Worm (Caenorhabditis elegans) whole organism, midembryonic: ENCODE data around the gene abu-14.

Experiments used
- T22C8.4 ChIP-seq: fragments of 200-800 bp; sonication (Bioruptor generic); IDR thresholded peaks from 2 replicates; pipeline ENCODE4 v1.3.6; 2022; ENCODE audit warnings: missing genetic modification characterization, missing compliant biosample characterization
- flt-1 ChIP-seq: fragments of 200-800 bp; sonication (Bioruptor generic); IDR thresholded peaks from 2 replicates; pipeline ENCODE4 v1.3.6; 2022; ENCODE audit warnings: missing genetic modification characterization, missing compliant biosample characterization
- med-1 ChIP-seq: sonication (generic microtip); optimal IDR thresholded peaks from 2 replicates; lab custom pipeline; 2017; ENCODE audit warnings: missing genetic modification characterization, mild to moderate bottlenecking, missing compliant biosample characterization, antibody characterized with exemption, missing genetic modification reagents; ENCODE audit not compliant: insufficient read depth
- tab-1 ChIP-seq: fragments of 200-800 bp; sonication (Bioruptor generic); IDR thresholded peaks from 2 replicates; pipeline ENCODE4 v1.3.6; 2022; ENCODE audit warnings: missing genetic modification characterization, missing compliant biosample characterization
- ztf-29 ChIP-seq: fragments of 200-800 bp; sonication (Bioruptor generic); IDR thresholded peaks from 2 replicates; pipeline ENCODE4 v1.3.6; 2022; ENCODE audit warnings: missing genetic modification reagents, missing genetic modification characterization, missing compliant biosample characterization

DNA sequence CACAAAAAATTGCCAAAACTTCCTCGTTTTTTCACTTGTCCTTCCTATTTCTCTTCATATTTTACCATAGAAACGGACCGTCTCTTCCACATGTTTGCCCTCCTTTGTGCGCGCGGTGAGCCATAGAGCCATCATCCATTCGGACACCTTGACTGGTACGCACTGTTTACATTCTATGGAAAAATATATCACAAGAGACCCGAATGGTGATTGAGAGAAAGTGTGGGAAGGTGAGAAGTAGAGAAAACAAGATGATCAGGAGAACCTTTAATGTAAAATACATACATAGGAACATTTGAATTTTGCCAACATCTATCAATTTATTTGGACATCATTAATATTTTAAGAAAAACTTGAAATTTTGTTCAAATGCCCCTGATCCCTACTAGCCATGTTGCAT, 41.1 kb downstream of the abu-14 start:
- TF ChIP-seq tab-1 (GFP tag; lab: Robert Waterston, UW) (no peak), flt-1 (no peak), med-1 (GFP tag; lab: Kevin White, UChicago) (no peak), ztf-29 (no peak), T22C8.4 (GFP tag; lab: Robert Waterston, UW) (no peak)
